Fruit fly (Drosophila melanogaster) whole organism, embryonic: ENCODE measurements around the gene Drs.

ENCODE experiments used
- Abd-B ChIP-seq: fragments of 200-800 bp; sonication (Bioruptor generic); optimal IDR thresholded peaks from 2 replicates; lab custom pipeline; 2018; ENCODE audit warnings: missing biosample characterization, mild to moderate bottlenecking, missing genetic modification characterization, moderate library complexity
- CG12071 ChIP-seq: fragments of 200-800 bp; sonication (Bioruptor generic); optimal IDR thresholded peaks from 3 replicates; lab custom pipeline; 2018; ENCODE audit warnings: missing biosample characterization, mild to moderate bottlenecking, missing genetic modification characterization
- CG13296 ChIP-seq: fragments of 200-800 bp; sonication (Bioruptor generic); optimal IDR thresholded peaks from 3 replicates; lab custom pipeline; 2018; ENCODE audit warnings: missing biosample characterization, mild to moderate bottlenecking, missing genetic modification characterization
- CG14860 ChIP-seq: fragments of 200-800 bp; sonication (Bioruptor generic); IDR thresholded peaks from 3 replicates; pipeline ENCODE4 v1.3.6; 2022; ENCODE audit warnings: missing biosample characterization, missing genetic modification characterization; ENCODE audit not compliant: partially characterized antibody
- CG17568 ChIP-seq: fragments of 200-800 bp; sonication (Bioruptor generic); optimal IDR thresholded peaks from 2 replicates; lab custom pipeline; 2018; ENCODE audit warnings: missing biosample characterization, mild to moderate bottlenecking, missing genetic modification characterization, moderate library complexity
- CG18599 ChIP-seq: fragments of 200-800 bp; sonication (Bioruptor generic); optimal IDR thresholded peaks from 3 replicates; lab custom pipeline; 2017; ENCODE audit warnings: missing biosample characterization, missing genetic modification characterization, mild to moderate bottlenecking, moderate library complexity, missing genetic modification reagents
- Hr78 ChIP-seq, 2 experiments: fragments of 200-800 bp in 1 of 2; fragments of >200 bp in 1 of 2; sonication (Bioruptor generic) in 1 of 2; optimal IDR thresholded peaks; 2 replicates each; lab custom pipeline; 2017 to 2019; ENCODE audit warnings: missing biosample characterization in 2 of 2, missing genetic modification characterization in 2 of 2, mild to moderate bottlenecking in 1 of 2, moderate library complexity in 1 of 2
- NfI ChIP-seq: fragments of 200-800 bp; sonication (Bioruptor generic); optimal IDR thresholded peaks from 3 replicates; lab custom pipeline; 2018; ENCODE audit warnings: missing biosample characterization, mild to moderate bottlenecking, missing genetic modification characterization, moderate library complexity
- Vsx1 ChIP-seq: fragments of 200-800 bp; sonication (Bioruptor generic); optimal IDR thresholded peaks from 2 replicates; lab custom pipeline; 2017; ENCODE audit warnings: missing biosample characterization, mild to moderate bottlenecking, missing genetic modification characterization, missing genetic modification reagents
- croc ChIP-seq: fragments of 200-800 bp; sonication (Bioruptor generic); conservative IDR thresholded peaks from 3 replicates; pipeline ENCODE4 v1.3.6; 2022; ENCODE audit warnings: missing biosample characterization, missing genetic modification characterization
- h ChIP-seq: fragments of >200 bp; optimal IDR thresholded peaks from 2 replicates; lab custom pipeline; 2017
- lab ChIP-seq: fragments of 200-800 bp; sonication (Bioruptor generic); optimal IDR thresholded peaks from 3 replicates; lab custom pipeline; 2017; ENCODE audit warnings: missing biosample characterization, missing genetic modification characterization, mild to moderate bottlenecking, moderate library complexity, missing genetic modification reagents
- mirr ChIP-seq: fragments of 200-800 bp; sonication (Bioruptor generic); optimal IDR thresholded peaks from 3 replicates; lab custom pipeline; 2018; ENCODE audit warnings: missing biosample characterization, mild to moderate bottlenecking, missing genetic modification characterization
- peb ChIP-seq: fragments of 200-800 bp; sonication (Bioruptor generic); IDR thresholded peaks from 2 replicates; pipeline ENCODE4 v1.3.6; 2022; ENCODE audit warnings: missing biosample characterization, missing genetic modification characterization

DNA sequence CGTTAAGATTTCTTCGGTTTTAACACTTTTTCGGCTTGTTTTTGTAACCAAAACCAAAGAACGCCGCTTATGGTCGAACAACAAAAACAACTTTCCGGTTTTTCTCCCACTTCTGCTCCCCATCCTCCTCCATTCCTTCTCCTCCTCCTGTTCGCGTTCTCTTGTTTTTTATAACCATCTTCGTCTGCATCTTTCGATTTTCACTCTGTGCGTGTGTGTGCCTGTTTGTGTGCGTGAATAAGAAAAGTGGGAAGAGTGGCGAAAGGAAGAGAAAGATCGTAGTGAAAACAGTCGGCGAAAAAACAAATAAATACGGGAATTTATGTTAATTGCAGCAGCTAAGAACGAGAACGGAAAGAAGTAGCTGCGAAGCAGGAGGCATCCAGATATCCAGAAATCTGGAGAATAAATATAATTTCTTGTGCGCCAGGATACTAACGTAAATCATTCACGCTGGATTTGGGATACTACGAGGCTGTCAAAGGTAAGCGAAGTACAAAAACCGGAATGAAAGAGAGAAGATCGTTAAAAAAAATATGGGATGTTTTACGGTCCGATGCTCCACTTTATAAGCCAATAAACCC, 31.9 kb upstream of the Drs start:
- no peak for TF ChIP-seq h (lab: Kevin White, UChicago)
- no peak for TF ChIP-seq CG17568 (GFP tag; lab: Kevin White, UChicago)
- no peak for TF ChIP-seq lab (GFP tag; lab: Kevin White, UChicago)
- no peak for TF ChIP-seq CG13296
- no peak for TF ChIP-seq Hr78 (GFP tag; optimal IDR thresholded peaks at IDR 0.05; lab: Kevin White, UChicago)
- no peak for TF ChIP-seq CG18599 (GFP tag; lab: Kevin White, UChicago)
- TF ChIP-seq mirr (GFP tag; lab: Kevin White, UChicago), result no peak
- TF ChIP-seq Abd-B (GFP tag; lab: Kevin White, UChicago), result no peak
- TF ChIP-seq peb (GFP tag; lab: Robert Waterston, UW), result no peak
- TF ChIP-seq NfI, result no peak
- no peak for TF ChIP-seq CG14860 (GFP tag; lab: Robert Waterston, UW)
- no peak for TF ChIP-seq CG12071 (GFP tag; lab: Kevin White, UChicago)
- TF ChIP-seq croc (GFP tag; lab: Robert Waterston, UW), result no peak
- no peak for TF ChIP-seq Vsx1 (GFP tag; lab: Kevin White, UChicago)
